Worm (Caenorhabditis elegans): ENCODE data around the gene cbp-2.
A peak's percentile ranks its signal among the peaks of the same experiment; 100 is the strongest.

The cbp-2 gene

ce11 chrIII:9946806-9947419 lies 23.9 kb downstream of the cbp-2 start, which contains the start of gene K03H1.7:
K03H1.7 (plus strand) TSS chrIII:9947405.
- TF ChIP-seq ceh-9 (tag; optimal IDR thresholded peaks at IDR 0.05): no peak
- TF ChIP-seq nfya-1 (tag; optimal IDR thresholded peaks at IDR 0.05): no peak
- no peak for TF ChIP-seq ztf-16 (tag; optimal IDR thresholded peaks at IDR 0.05)
- TF ChIP-seq hlh-15 (tag; optimal IDR thresholded peaks at IDR 0.05): no peak
- TF ChIP-seq C38D4.7 (GFP tag; optimal IDR thresholded peaks at IDR 0.05): no peak
- TF ChIP-seq ceh-18 (tag; optimal IDR thresholded peaks at IDR 0.05): no peak
- TF ChIP-seq lim-6 (tag; optimal IDR thresholded peaks at IDR 0.05): no peak
- TF ChIP-seq ceh-22 (tag; optimal IDR thresholded peaks at IDR 0.05): no peak
- TF ChIP-seq eyg-1 (tag; optimal IDR thresholded peaks at IDR 0.05): no peak
- no peak for TF ChIP-seq fax-1 (tag; optimal IDR thresholded peaks at IDR 0.05)
- TF ChIP-seq K09A11.1 (tag; optimal IDR thresholded peaks at IDR 0.05; ENCODE audit: insufficient read depth): no peak
- TF ChIP-seq pat-9 (tag; optimal IDR thresholded peaks at IDR 0.05): no peak
- no peak for TF ChIP-seq ceh-31 (tag; optimal IDR thresholded peaks at IDR 0.05)
- no peak for TF ChIP-seq sox-4 (tag; optimal IDR thresholded peaks at IDR 0.05)
- no peak for TF ChIP-seq syd-9 (tag; optimal IDR thresholded peaks at IDR 0.05)
- no peak for TF ChIP-seq pros-1 (tag; optimal IDR thresholded peaks at IDR 0.05)
- no peak for TF ChIP-seq ref-2 (tag; optimal IDR thresholded peaks at IDR 0.05)
- TF ChIP-seq elt-4 (tag; optimal IDR thresholded peaks at IDR 0.05): no peak

ce11 chrIII:9950244-9950643 lies 27.3 kb downstream of the cbp-2 start, which contains the start of gene K03H1.13:
K03H1.13 (minus strand) TSS chrIII:9950344.
- TF ChIP-seq dve-1 (tag; optimal IDR thresholded peaks at IDR 0.05): no peak
- TF ChIP-seq hlh-30 (tag; optimal IDR thresholded peaks at IDR 0.05; ENCODE audit: insufficient read depth): no peak
- no peak for TF ChIP-seq fkh-6 (tag; optimal IDR thresholded peaks at IDR 0.05)
- TF ChIP-seq C08G9.2 (tag; optimal IDR thresholded peaks at IDR 0.05): no peak
- TF ChIP-seq F13H6.1 (tag; optimal IDR thresholded peaks at IDR 0.05): no peak
- TF ChIP-seq nhr-232 (tag; optimal IDR thresholded peaks at IDR 0.05): no peak
- no peak for TF ChIP-seq sox-2 (GFP tag; IDR thresholded peaks at IDR 0.05)
- TF ChIP-seq fkh-10 (GFP tag; optimal IDR thresholded peaks at IDR 0.05): no peak
- no peak for TF ChIP-seq sdc-2 (tag; optimal IDR thresholded peaks at IDR 0.05)
- TF ChIP-seq unc-55 (GFP tag; optimal IDR thresholded peaks at IDR 0.05): peak; percentile 52
- TF ChIP-seq ceh-48 (tag; optimal IDR thresholded peaks at IDR 0.05): peak; percentile 49
- TF ChIP-seq rnt-1 (tag; optimal IDR thresholded peaks at IDR 0.05): no peak
- TF ChIP-seq pag-3 (tag; optimal IDR thresholded peaks at IDR 0.05; ENCODE audit: borderline replicate concordance): no peak

ce11 chrIII:9951864-9952263 lies 28.9 kb downstream of the cbp-2 start, which contains the start of gene K03H1.11:
K03H1.11 (minus strand) TSS chrIII:9951964.
- TF ChIP-seq pat-9 (tag; optimal IDR thresholded peaks at IDR 0.05): no peak
- no peak for TF ChIP-seq syd-9 (tag; optimal IDR thresholded peaks at IDR 0.05)
- no peak for TF ChIP-seq ceh-31 (tag; optimal IDR thresholded peaks at IDR 0.05)
- TF ChIP-seq pax-1 (tag; optimal IDR thresholded peaks at IDR 0.05): no peak
- no peak for TF ChIP-seq ceh-34 (tag; optimal IDR thresholded peaks at IDR 0.05)
- TF ChIP-seq ceh-2 (tag; optimal IDR thresholded peaks at IDR 0.05): no peak
- TF ChIP-seq C08G9.2 (tag; optimal IDR thresholded peaks at IDR 0.05): no peak
- TF ChIP-seq rnt-1 (tag; optimal IDR thresholded peaks at IDR 0.05): no peak
- no peak for TF ChIP-seq pag-3 (tag; optimal IDR thresholded peaks at IDR 0.05; ENCODE audit: borderline replicate concordance)
- TF ChIP-seq ztf-16 (tag; optimal IDR thresholded peaks at IDR 0.05): no peak
- TF ChIP-seq nfya-1 (tag; optimal IDR thresholded peaks at IDR 0.05): no peak
- TF ChIP-seq unc-55 (GFP tag; optimal IDR thresholded peaks at IDR 0.05): no peak
- TF ChIP-seq ceh-6 (GFP tag; optimal IDR thresholded peaks at IDR 0.05): no peak
- TF ChIP-seq sdc-2 (tag; optimal IDR thresholded peaks at IDR 0.05): no peak
- TF ChIP-seq Y22D7AL.16 (tag; optimal IDR thresholded peaks at IDR 0.05): no peak
- no peak for TF ChIP-seq ceh-24 (tag; optimal IDR thresholded peaks at IDR 0.05)
- TF ChIP-seq lim-6 (tag; optimal IDR thresholded peaks at IDR 0.05): no peak
- no peak for TF ChIP-seq unc-3 (GFP tag; conservative IDR thresholded peaks at IDR 0.05)
- no peak for TF ChIP-seq unc-3 (tag; optimal IDR thresholded peaks at IDR 0.05)

Data from whole organism, late embryonic.